Fruit fly (Drosophila melanogaster) Kc167 (cell line): Measurements from ENCODE around the gene Cpr65Eb.

Source experiments
- Myc ChIP-seq: fragments of >200 bp; optimal IDR thresholded peaks from 2 replicates; lab custom pipeline; 2017; ENCODE audit warnings: missing external identifiers
- Sin3A ChIP-seq: fragments of >200 bp; optimal IDR thresholded peaks from 2 replicates; lab custom pipeline; 2018; ENCODE audit warnings: missing external identifiers
- h ChIP-seq: fragments of >200 bp; optimal IDR thresholded peaks from 3 replicates; lab custom pipeline; 2018; ENCODE audit warnings: missing external identifiers
- insv ChIP-seq: fragments of >200 bp; optimal IDR thresholded peaks from 3 replicates; lab custom pipeline; 2018; ENCODE audit warnings: missing external identifiers
- psq ChIP-seq: fragments of >200 bp; optimal IDR thresholded peaks from 2 replicates; lab custom pipeline; 2017; ENCODE audit warnings: missing external identifiers
- ttk ChIP-seq: sonication (Bioruptor generic); optimal IDR thresholded peaks from 2 replicates; lab custom pipeline; 2017; ENCODE audit warnings: missing external identifiers

DNA sequence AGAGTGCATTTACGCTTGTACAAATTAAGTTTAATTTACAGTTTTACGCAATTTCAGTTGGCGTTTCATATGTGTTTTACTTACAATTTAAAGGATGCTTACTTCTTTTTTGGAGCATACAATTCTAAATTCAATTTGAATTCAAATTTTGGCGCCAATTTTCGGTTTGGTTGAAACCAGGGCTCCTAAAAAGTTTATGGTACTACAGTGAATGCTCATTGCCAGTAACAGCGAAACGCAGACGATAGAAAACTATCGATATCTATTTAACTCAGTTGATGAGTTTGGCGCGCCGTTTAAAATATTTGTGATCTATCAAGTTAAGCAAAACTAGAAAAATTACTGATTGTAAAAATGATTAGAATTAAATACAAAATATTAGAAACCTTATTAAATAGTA, 5.4 kb upstream of the Cpr65Eb start:
- TF ChIP-seq Sin3A, result no peak
- TF ChIP-seq ttk (lab: Kevin White, UChicago), result no peak
- no peak for TF ChIP-seq insv (lab: Kevin White, UChicago)
- TF ChIP-seq Myc, result no peak
- TF ChIP-seq psq (lab: Kevin White, UChicago), result no peak
- no peak for TF ChIP-seq h (lab: Kevin White, UChicago)
